Fruit fly (Drosophila melanogaster) whole organism, embryonic: ENCODE measurements around the gene SPH93.

ENCODE experiments used
- CG10462 ChIP-seq: fragments of 200-800 bp; sonication (Bioruptor generic); optimal IDR thresholded peaks from 2 replicates; lab custom pipeline; 2016; ENCODE audit warnings: missing biosample characterization, missing genetic modification characterization
- CG12391 ChIP-seq: fragments of 200-800 bp; sonication (Bioruptor generic); optimal IDR thresholded peaks from 3 replicates; lab custom pipeline; 2018; ENCODE audit warnings: missing biosample characterization, mild to moderate bottlenecking, missing genetic modification characterization, moderate library complexity
- CG1529 ChIP-seq: fragments of 200-800 bp; sonication (Bioruptor generic); optimal IDR thresholded peaks from 3 replicates; lab custom pipeline; 2018; ENCODE audit warnings: missing biosample characterization, missing genetic modification characterization
- CG18262 ChIP-seq: fragments of 200-800 bp; optimal IDR thresholded peaks from 3 replicates; lab custom pipeline; 2019; ENCODE audit warnings: missing biosample characterization, mild to moderate bottlenecking, missing genetic modification characterization, moderate library complexity
- CG4707 ChIP-seq: fragments of 200-800 bp; sonication (Bioruptor generic); optimal IDR thresholded peaks from 2 replicates; lab custom pipeline; 2018; ENCODE audit warnings: missing biosample characterization, mild to moderate bottlenecking, missing genetic modification characterization, moderate library complexity
- CG7745 ChIP-seq: fragments of 200-800 bp; sonication (Bioruptor generic); optimal IDR thresholded peaks from 2 replicates; lab custom pipeline; 2018; ENCODE audit warnings: missing biosample characterization, mild to moderate bottlenecking, missing genetic modification characterization, moderate library complexity
- Dll ChIP-seq: fragments of 200-800 bp; sonication (Bioruptor generic); IDR thresholded peaks from 4 replicates; pipeline ENCODE4 v1.3.6; 2022; ENCODE audit warnings: missing biosample characterization, missing genetic modification characterization; ENCODE audit not compliant: partially characterized antibody
- HLH54F ChIP-seq: fragments of 200-800 bp; sonication (Bioruptor generic); optimal IDR thresholded peaks from 3 replicates; lab custom pipeline; 2016; ENCODE audit warnings: missing biosample characterization, missing genetic modification characterization
- Mad ChIP-seq: fragments of 200-800 bp; sonication (Bioruptor generic); optimal IDR thresholded peaks from 2 replicates; lab custom pipeline; 2016; ENCODE audit warnings: missing biosample characterization, missing genetic modification characterization
- ase ChIP-seq: fragments of 200-800 bp; sonication (Bioruptor generic); IDR thresholded peaks from 3 replicates; pipeline ENCODE4 v1.3.6; 2022; ENCODE audit warnings: missing biosample characterization, missing genetic modification characterization
- ken ChIP-seq: fragments of 200-800 bp; sonication (Bioruptor generic); IDR thresholded peaks from 3 replicates; pipeline ENCODE4 v1.3.6; 2022; ENCODE audit warnings: missing biosample characterization, missing genetic modification characterization
- sens-2 ChIP-seq: fragments of 200-800 bp; sonication (Bioruptor generic); IDR thresholded peaks from 2 replicates; pipeline ENCODE4 v1.3.6; 2022; ENCODE audit warnings: missing biosample characterization, missing genetic modification characterization

DNA sequence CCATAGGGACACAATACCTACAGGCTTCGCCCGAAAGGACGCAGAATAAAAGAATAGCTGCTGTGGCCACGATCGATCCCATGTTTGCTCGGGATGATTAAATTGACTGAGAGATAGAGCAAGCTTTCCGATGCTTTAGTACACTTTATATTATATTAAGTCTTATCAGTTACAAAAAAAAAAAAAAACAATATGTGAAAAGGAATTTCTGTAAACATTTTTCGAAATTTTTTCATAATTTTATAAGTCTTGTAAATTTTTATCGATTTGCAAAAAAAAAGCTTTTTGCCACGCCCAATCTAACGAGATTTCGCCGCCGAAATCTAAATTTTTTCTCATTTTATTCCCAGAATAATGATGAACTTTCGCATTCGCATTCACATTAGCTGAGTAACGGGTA is 2.2 kb upstream of the SPH93 start, which contains the start of gene CG18563:
- TF ChIP-seq Dll (no peak), sens-2 (GFP tag; lab: Robert Waterston, UW) (no peak), CG12391 (tag; lab: Kevin White, UChicago) (no peak), CG7745 (tag; lab: Kevin White, UChicago) (no peak), ken (GFP tag; lab: Robert Waterston, UW) (no peak), Mad (GFP tag; lab: Kevin White, UChicago) (no peak), ase (GFP tag; lab: Robert Waterston, UW) (no peak), HLH54F (GFP tag; lab: Kevin White, UChicago) (no peak), CG4707 (GFP tag; lab: Kevin White, UChicago) (no peak), CG10462 (GFP tag; lab: Kevin White, UChicago) (no peak), CG1529 (no peak), CG18262 (tag; lab: Kevin White, UChicago) (no peak)
